Fruit fly (Drosophila melanogaster) whole organism, prepupa: Measurements from ENCODE around the gene CG10324.

Experiments used
- Gug ChIP-seq: fragments of 200-800 bp; sonication (Bioruptor generic); IDR thresholded peaks from 2 replicates; pipeline ENCODE4 v1.3.6; 2022; ENCODE audit warnings: missing biosample characterization, missing genetic modification characterization
- Met ChIP-seq: fragments of 200-800 bp; sonication (Bioruptor generic); optimal IDR thresholded peaks from 3 replicates; lab custom pipeline; 2016; ENCODE audit warnings: missing biosample characterization, missing genetic modification characterization
- eg ChIP-seq: fragments of 200-800 bp; sonication (Bioruptor generic); IDR thresholded peaks from 3 replicates; pipeline ENCODE4 v1.3.6; 2022; ENCODE audit warnings: missing biosample characterization, missing genetic modification characterization

- TF ChIP-seq eg (no peak), Met (GFP tag; lab: Kevin White, UChicago) (no peak), Gug (no peak)
These were observed 21.9 kb downstream of the CG10324 start, which contains the start of gene Fas1 for dm6 chr3R:16624750-16625549.
